Worm (Caenorhabditis elegans) whole organism, L2 larva: ENCODE measurements around the gene F47B8.14.

ENCODE experiments used
- Y55F3AM.14 ChIP-seq: fragments of 200-800 bp; sonication (Bioruptor generic); optimal IDR thresholded peaks from 2 replicates; lab custom pipeline; 2018; ENCODE audit warnings: mild to moderate bottlenecking, missing genetic modification characterization, missing compliant biosample characterization
- alr-1 ChIP-seq: fragments of 150-350 bp; optimal IDR thresholded peaks from 2 replicates; lab custom pipeline; 2014; ENCODE audit warnings: missing biosample characterization, missing genetic modification characterization
- crh-2 ChIP-seq: sonication (generic microtip); optimal IDR thresholded peaks from 2 replicates; lab custom pipeline; 2017; ENCODE audit warnings: missing biosample characterization, missing genetic modification characterization
- mab-5 ChIP-seq: fragments of 150-350 bp; optimal IDR thresholded peaks from 2 replicates; lab custom pipeline; 2014; ENCODE audit warnings: missing biosample characterization, missing genetic modification characterization
- nhr-23 ChIP-seq: fragments of 150-350 bp; optimal IDR thresholded peaks from 2 replicates; lab custom pipeline; 2014; ENCODE audit warnings: missing biosample characterization, missing genetic modification reagents, missing genetic modification characterization
- nhr-77 ChIP-seq: fragments of 150-350 bp; optimal IDR thresholded peaks from 2 replicates; lab custom pipeline; 2014; ENCODE audit warnings: missing biosample characterization, missing genetic modification characterization
- zag-1 ChIP-seq: fragments of 150-350 bp; optimal IDR thresholded peaks from 2 replicates; lab custom pipeline; 2014; ENCODE audit warnings: missing biosample characterization, missing genetic modification characterization

F47B8.14 gene

ce11 chrV:14369412-14369811 lies 49.1 kb downstream of the F47B8.14 start:
- peak; percentile 4 for TF ChIP-seq zag-1 (tag; lab: Kevin White, UChicago)
- TF ChIP-seq alr-1 (tag; lab: Kevin White, UChicago) = no peak
- TF ChIP-seq Y55F3AM.14 (GFP tag; lab: Kevin White, UChicago) = no peak
- peak; percentile 45 for TF ChIP-seq mab-5
- TF ChIP-seq nhr-77 (tag; lab: Kevin White, UChicago) = no peak
- no peak for TF ChIP-seq nhr-23 (tag; lab: Kevin White, UChicago)
- peak; percentile 63 for TF ChIP-seq crh-2
